Worm (Caenorhabditis elegans): ENCODE measurements around the gene gly-20.

DNA sequence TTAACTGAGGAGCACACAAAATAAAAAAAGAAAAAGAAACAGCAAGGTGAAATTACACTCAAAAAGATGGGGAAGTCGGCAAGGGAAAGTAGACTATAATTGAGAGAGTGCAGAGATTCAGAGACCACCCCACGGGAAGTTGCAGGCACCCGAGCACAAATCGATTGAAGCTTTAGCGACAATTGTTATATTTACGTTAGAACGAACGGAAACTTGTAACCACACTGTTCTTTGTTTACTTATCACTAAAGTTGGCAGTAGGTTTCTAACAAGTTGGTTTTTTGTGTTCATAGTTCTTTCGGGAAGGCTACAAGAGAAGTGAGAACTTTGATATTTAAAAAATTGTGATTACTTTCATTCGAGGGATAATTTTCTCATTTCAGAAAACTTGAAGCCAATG, 39.3 kb downstream of the gly-20 start, which contains the start of gene F47G9.4:
- TF ChIP-seq him-1 (tag; optimal IDR thresholded peaks at IDR 0.05): no peak
- no peak for TF ChIP-seq dao-5 (tag; optimal IDR thresholded peaks at IDR 0.05)
- no peak for TF ChIP-seq W03F9.2 (tag; optimal IDR thresholded peaks at IDR 0.05)

Data from whole organism, L4/young adult.